Worm (Caenorhabditis elegans) whole organism, early embryonic: ENCODE data around the gene F59A6.13.

ENCODE experiments used
- B0310.2 ChIP-seq: sonication (generic microtip); optimal IDR thresholded peaks from 2 replicates; lab custom pipeline; 2016; ENCODE audit warnings: mild to moderate bottlenecking, missing genetic modification characterization, missing compliant biosample characterization
- F13C5.2 ChIP-seq: sonication (generic microtip); optimal IDR thresholded peaks from 2 replicates; lab custom pipeline; 2017; ENCODE audit warnings: mild to moderate bottlenecking, missing genetic modification characterization, inconsistent platforms, missing compliant biosample characterization
- aly-1 ChIP-seq: sonication (generic microtip); optimal IDR thresholded peaks from 2 replicates; lab custom pipeline; 2016; ENCODE audit warnings: missing genetic modification characterization, missing compliant biosample characterization
- ama-1 ChIP-seq: fragments of 150-350 bp; optimal IDR thresholded peaks from 2 replicates; lab custom pipeline; 2014
- ceh-13 ChIP-seq: fragments of 200-800 bp; sonication (Bioruptor generic); optimal IDR thresholded peaks from 2 replicates; lab custom pipeline; 2018; ENCODE audit warnings: mild to moderate bottlenecking, missing genetic modification characterization, missing compliant biosample characterization
- ceh-36 ChIP-seq: sonication (generic microtip); optimal IDR thresholded peaks from 2 replicates; lab custom pipeline; 2016; ENCODE audit warnings: missing genetic modification characterization, inconsistent platforms, missing compliant biosample characterization
- ets-7 ChIP-seq: sonication (generic microtip); optimal IDR thresholded peaks from 2 replicates; lab custom pipeline; 2016; ENCODE audit warnings: missing genotype, missing genetic modification characterization, missing compliant biosample characterization
- flt-1 ChIP-seq: fragments of 200-800 bp; sonication (Bioruptor generic); IDR thresholded peaks from 2 replicates; pipeline ENCODE4 v1.3.6; 2022; ENCODE audit warnings: missing genetic modification characterization, missing compliant biosample characterization
- hmbx-1 ChIP-seq: sonication (generic microtip); optimal IDR thresholded peaks from 2 replicates; lab custom pipeline; 2016; ENCODE audit warnings: mild to moderate bottlenecking, missing genetic modification characterization, missing compliant biosample characterization
- hmg-4 ChIP-seq: fragments of 200-800 bp; sonication (Bioruptor generic); optimal IDR thresholded peaks from 2 replicates; lab custom pipeline; 2018; ENCODE audit warnings: mild to moderate bottlenecking, missing genetic modification characterization, missing compliant biosample characterization
- hnd-1 ChIP-seq: sonication (generic microtip); optimal IDR thresholded peaks from 2 replicates; lab custom pipeline; 2016; ENCODE audit warnings: missing genetic modification characterization, missing compliant biosample characterization
- pes-1 ChIP-seq: fragments of 200-800 bp; sonication (Bioruptor generic); IDR thresholded peaks from 2 replicates; pipeline ENCODE4 v1.3.6; 2022; ENCODE audit warnings: missing genetic modification reagents, missing genetic modification characterization, missing compliant biosample characterization
- scrt-1 ChIP-seq: fragments of 200-800 bp; sonication (Bioruptor generic); IDR thresholded peaks from 2 replicates; pipeline ENCODE4 v1.3.6; 2022; ENCODE audit warnings: missing genetic modification characterization, missing compliant biosample characterization
- sea-1 ChIP-seq: fragments of 200-800 bp; sonication (Bioruptor generic); conservative IDR thresholded peaks from 2 replicates; pipeline ENCODE4 v1.3.6; 2022; ENCODE audit warnings: missing genetic modification characterization, missing compliant biosample characterization
- tbx-11 ChIP-seq: fragments of 200-800 bp; sonication (Bioruptor generic); IDR thresholded peaks from 2 replicates; pipeline ENCODE4 v1.3.6; 2022; ENCODE audit warnings: missing genetic modification characterization, missing compliant biosample characterization
- tbx-37 ChIP-seq: fragments of 200-800 bp; sonication (Bioruptor generic); conservative IDR thresholded peaks from 2 replicates; pipeline ENCODE4 v1.3.6; 2022; ENCODE audit warnings: missing genetic modification reagents, missing genetic modification characterization, missing compliant biosample characterization
- tra-4 ChIP-seq: sonication (generic microtip); optimal IDR thresholded peaks from 2 replicates; lab custom pipeline; 2017; ENCODE audit warnings: missing genetic modification characterization, missing compliant biosample characterization

Gene F59A6.13

ce11 chrII:5033935-5034334 lies 11.3 kb downstream of the F59A6.13 start, which contains the start of gene F33G12.3:
Gene F33G12.3, minus strand, starts transcription at chrII:5034035.
- no peak for TF ChIP-seq hnd-1
- TF ChIP-seq tra-4: no peak
- no peak for TF ChIP-seq hmbx-1 (tag; lab: Kevin White, UChicago)
- TF ChIP-seq ceh-36 (tag; lab: Kevin White, UChicago): no peak
- TF ChIP-seq F13C5.2 (tag; lab: Kevin White, UChicago): no peak
- TF ChIP-seq ets-7 (tag; lab: Kevin White, UChicago): no peak
- no peak for TF ChIP-seq tbx-11 (GFP tag; lab: Robert Waterston, UW)
- TF ChIP-seq aly-1 (tag; lab: Kevin White, UChicago): no peak
- no peak for TF ChIP-seq ama-1 (lab: Kevin White, UChicago)
- TF ChIP-seq pes-1: no peak
- no peak for TF ChIP-seq scrt-1 (GFP tag; lab: Robert Waterston, UW)
- TF ChIP-seq flt-1 (GFP tag; lab: Robert Waterston, UW): no peak
- TF ChIP-seq ceh-13 (GFP tag; lab: Kevin White, UChicago): no peak
- TF ChIP-seq tbx-37 (GFP tag; lab: Robert Waterston, UW): no peak
- TF ChIP-seq hmg-4 (GFP tag; lab: Kevin White, UChicago): no peak
- no peak for TF ChIP-seq sea-1 (GFP tag; lab: Robert Waterston, UW)
- no peak for TF ChIP-seq B0310.2 (tag; lab: Kevin White, UChicago)

- no peak for TF ChIP-seq sea-1 (GFP tag; lab: Robert Waterston, UW)
Observed at ce11 chrII:5036128-5036527, 13.5 kb downstream of the F59A6.13 start, which contains the start of gene lrr-1. Gene lrr-1, minus strand, starts transcription at chrII:5036439.

DNA sequence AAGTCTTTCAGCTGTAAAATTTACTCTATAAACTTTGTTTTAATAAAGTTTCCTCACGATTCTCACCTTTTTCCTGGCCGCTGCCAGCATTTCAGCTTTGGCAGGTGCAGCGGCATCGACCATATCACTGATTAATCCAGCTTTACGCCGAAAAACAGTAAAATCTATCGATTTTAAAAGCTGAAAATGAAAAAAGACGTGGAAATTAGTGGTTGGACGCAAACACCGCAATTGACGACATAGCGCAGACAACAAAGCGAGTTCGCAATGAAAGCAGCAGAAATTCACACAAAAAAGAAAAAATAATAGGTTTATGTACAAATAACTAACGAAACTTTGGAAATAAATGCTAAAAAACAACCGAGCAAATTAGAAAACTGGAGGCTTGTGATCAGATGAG lies 17.3 kb downstream of the F59A6.13 start, which contains the start of gene golg-2:
TSS of gene golg-2 (minus strand) at position 180 of the 400 bp plus-strand sequence.
- no peak for TF ChIP-seq flt-1 (GFP tag; lab: Robert Waterston, UW)
- no peak for TF ChIP-seq hnd-1
- TF ChIP-seq F13C5.2 (tag; lab: Kevin White, UChicago): no peak
- TF ChIP-seq tra-4: no peak
- TF ChIP-seq pes-1: no peak
- TF ChIP-seq tbx-11 (GFP tag; lab: Robert Waterston, UW): no peak
- no peak for TF ChIP-seq ama-1 (lab: Kevin White, UChicago)
- TF ChIP-seq sea-1 (GFP tag; lab: Robert Waterston, UW): no peak
- no peak for TF ChIP-seq tbx-37 (GFP tag; lab: Robert Waterston, UW)
- TF ChIP-seq ets-7 (tag; lab: Kevin White, UChicago): no peak
- TF ChIP-seq ceh-36 (tag; lab: Kevin White, UChicago): no peak
- TF ChIP-seq scrt-1 (GFP tag; lab: Robert Waterston, UW): no peak
- TF ChIP-seq hmbx-1 (tag; lab: Kevin White, UChicago): no peak
- TF ChIP-seq ceh-13 (GFP tag; lab: Kevin White, UChicago): no peak
- TF ChIP-seq aly-1 (tag; lab: Kevin White, UChicago): no peak
- TF ChIP-seq B0310.2 (tag; lab: Kevin White, UChicago): no peak
- no peak for TF ChIP-seq hmg-4 (GFP tag; lab: Kevin White, UChicago)

ce11 chrII:5040631-5041156 lies 18.1 kb downstream of the F59A6.13 start, which contains the start of gene F33G12.7:
Gene F33G12.7, minus strand, starts transcription at chrII:5040681.
- TF ChIP-seq hmbx-1 (tag; lab: Kevin White, UChicago): no peak
- TF ChIP-seq tbx-11 (GFP tag; lab: Robert Waterston, UW): no peak
- TF ChIP-seq hnd-1: no peak
- TF ChIP-seq sea-1 (GFP tag; lab: Robert Waterston, UW): no peak
- TF ChIP-seq ama-1 (lab: Kevin White, UChicago): no peak
- TF ChIP-seq ceh-36 (tag; lab: Kevin White, UChicago): no peak
- no peak for TF ChIP-seq flt-1 (GFP tag; lab: Robert Waterston, UW)
- no peak for TF ChIP-seq B0310.2 (tag; lab: Kevin White, UChicago)
- no peak for TF ChIP-seq hmg-4 (GFP tag; lab: Kevin White, UChicago)
- TF ChIP-seq tbx-37 (GFP tag; lab: Robert Waterston, UW): no peak
- TF ChIP-seq tra-4: no peak
- no peak for TF ChIP-seq ceh-13 (GFP tag; lab: Kevin White, UChicago)
- no peak for TF ChIP-seq pes-1
- no peak for TF ChIP-seq scrt-1 (GFP tag; lab: Robert Waterston, UW)
- TF ChIP-seq F13C5.2 (tag; lab: Kevin White, UChicago): no peak

- TF ChIP-seq scrt-1 (GFP tag; lab: Robert Waterston, UW): no peak
- no peak for TF ChIP-seq ceh-13 (GFP tag; lab: Kevin White, UChicago)
- no peak for TF ChIP-seq flt-1 (GFP tag; lab: Robert Waterston, UW)
- no peak for TF ChIP-seq ama-1 (lab: Kevin White, UChicago)
- no peak for TF ChIP-seq tra-4
- TF ChIP-seq hnd-1: no peak
Observed at ce11 chrII:5042381-5042930, 19.9 kb downstream of the F59A6.13 start.

ce11 chrII:5046209-5047200 lies 23.9 kb downstream of the F59A6.13 start:
- TF ChIP-seq hmbx-1 (tag; lab: Kevin White, UChicago): no peak
- no peak for TF ChIP-seq ceh-36 (tag; lab: Kevin White, UChicago)
- no peak for TF ChIP-seq hnd-1
- TF ChIP-seq ets-7 (tag; lab: Kevin White, UChicago): no peak
- no peak for TF ChIP-seq ama-1 (lab: Kevin White, UChicago)
- TF ChIP-seq pes-1: no peak
- no peak for TF ChIP-seq scrt-1 (GFP tag; lab: Robert Waterston, UW)
- no peak for TF ChIP-seq tbx-37 (GFP tag; lab: Robert Waterston, UW)
- TF ChIP-seq B0310.2 (tag; lab: Kevin White, UChicago): no peak
- no peak for TF ChIP-seq aly-1 (tag; lab: Kevin White, UChicago)
- TF ChIP-seq sea-1 (GFP tag; lab: Robert Waterston, UW): no peak
